Worm (Caenorhabditis elegans): ENCODE results near the gene tmed-13.

DNA sequence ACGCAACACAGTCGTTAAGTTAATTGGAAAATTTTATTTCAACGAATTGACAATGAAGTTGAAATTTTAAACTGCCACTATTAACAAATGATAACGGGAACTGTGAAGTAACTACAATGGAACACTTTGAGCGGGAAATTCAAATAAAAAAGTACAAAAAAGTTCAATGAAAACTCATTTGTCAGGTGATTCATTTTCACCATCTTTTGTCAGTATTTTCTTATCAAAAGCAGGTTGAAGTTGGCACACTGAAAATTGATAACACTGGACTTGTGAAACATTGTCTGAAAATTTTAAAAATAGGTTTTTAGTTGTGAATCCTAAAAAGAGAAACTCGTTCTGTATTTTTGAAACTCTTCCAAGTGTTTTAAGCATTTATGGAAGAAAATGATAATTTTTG is 37.8 kb downstream of the tmed-13 start:
- TF ChIP-seq flt-1 (GFP tag; IDR thresholded peaks at IDR 0.05): no peak
- no peak for TF ChIP-seq cog-1 (tag; optimal IDR thresholded peaks at IDR 0.05)

All from whole organism, midembryonic.